Fruit fly (Drosophila melanogaster) whole organism, embryonic: ENCODE results near the gene CG12379.

ENCODE experiments used
- Ada2b ChIP-seq: fragments of 200-800 bp; sonication (Bioruptor generic); IDR thresholded peaks from 2 replicates; pipeline ENCODE4 v1.3.6; 2022; ENCODE audit warnings: missing biosample characterization, missing genetic modification characterization
- C15 ChIP-seq: fragments of 200-800 bp; sonication (Bioruptor generic); IDR thresholded peaks from 3 replicates; pipeline ENCODE4 v1.3.6; 2022; ENCODE audit warnings: missing biosample characterization, missing genetic modification characterization
- CG10274 ChIP-seq: fragments of 200-800 bp; sonication (Bioruptor generic); optimal IDR thresholded peaks from 3 replicates; lab custom pipeline; 2017; ENCODE audit warnings: missing biosample characterization, mild to moderate bottlenecking, missing genetic modification characterization
- CG10543 ChIP-seq: fragments of 200-800 bp; sonication (Bioruptor generic); optimal IDR thresholded peaks from 3 replicates; lab custom pipeline; 2017; ENCODE audit warnings: missing biosample characterization, mild to moderate bottlenecking, missing genetic modification characterization, moderate library complexity
- CG11093 ChIP-seq: fragments of 200-800 bp; sonication (Bioruptor generic); IDR thresholded peaks from 3 replicates; pipeline ENCODE4 v1.3.6; 2022; ENCODE audit warnings: missing biosample characterization, missing genetic modification characterization
- CG1529 ChIP-seq: fragments of 200-800 bp; sonication (Bioruptor generic); optimal IDR thresholded peaks from 3 replicates; lab custom pipeline; 2018; ENCODE audit warnings: missing biosample characterization, missing genetic modification characterization
- CG15514 ChIP-seq: fragments of 200-800 bp; sonication (Bioruptor generic); optimal IDR thresholded peaks from 3 replicates; lab custom pipeline; 2017; ENCODE audit warnings: missing biosample characterization, missing genetic modification characterization, mild to moderate bottlenecking, moderate library complexity, missing genetic modification reagents
- CG17328 ChIP-seq: fragments of 200-800 bp; sonication (Bioruptor generic); IDR thresholded peaks from 2 replicates; pipeline ENCODE4 v1.3.6; 2022; ENCODE audit warnings: missing biosample characterization, missing genetic modification characterization
- CG2875 ChIP-seq: fragments of 200-800 bp; sonication (Bioruptor generic); optimal IDR thresholded peaks from 2 replicates; lab custom pipeline; 2017; ENCODE audit warnings: missing biosample characterization, mild to moderate bottlenecking, missing genetic modification characterization, missing genetic modification reagents
- CG2889 ChIP-seq: fragments of 200-800 bp; sonication (Bioruptor generic); IDR thresholded peaks from 3 replicates; pipeline ENCODE4 v1.3.6; 2022; ENCODE audit warnings: missing biosample characterization, missing genetic modification characterization
- CG32767 ChIP-seq: fragments of 200-800 bp; sonication (Bioruptor generic); IDR thresholded peaks from 2 replicates; pipeline ENCODE4 v1.3.6; 2022; ENCODE audit warnings: missing biosample characterization, missing genetic modification characterization
- CG4328 ChIP-seq: fragments of 200-800 bp; sonication (Bioruptor generic); optimal IDR thresholded peaks from 3 replicates; lab custom pipeline; 2017; ENCODE audit warnings: missing biosample characterization, missing genetic modification reagents, missing genetic modification characterization
- CG43689 ChIP-seq: fragments of 200-800 bp; sonication (Bioruptor generic); IDR thresholded peaks from 2 replicates; pipeline ENCODE4 v1.3.6; 2022; ENCODE audit warnings: missing biosample characterization, missing genetic modification characterization
- CG4707 ChIP-seq: fragments of 200-800 bp; sonication (Bioruptor generic); optimal IDR thresholded peaks from 2 replicates; lab custom pipeline; 2018; ENCODE audit warnings: missing biosample characterization, mild to moderate bottlenecking, missing genetic modification characterization, moderate library complexity
- CG6813 ChIP-seq: fragments of 200-800 bp; sonication (Bioruptor generic); optimal IDR thresholded peaks from 2 replicates; lab custom pipeline; 2017; ENCODE audit warnings: missing biosample characterization, missing genetic modification characterization, mild to moderate bottlenecking, moderate library complexity, missing genetic modification reagents
- CG8290 ChIP-seq, 3 experiments: fragments of 200-800 bp; sonication (Bioruptor generic); optimal IDR thresholded peaks; 2 replicates each; lab custom pipeline; 2016 to 2019; ENCODE audit warnings: missing biosample characterization in 3 of 3, missing genetic modification characterization in 3 of 3, mild to moderate bottlenecking in 2 of 3, moderate library complexity in 1 of 3
- Camta ChIP-seq: fragments of 200-800 bp; sonication (Bioruptor generic); optimal IDR thresholded peaks from 2 replicates; lab custom pipeline; 2016; ENCODE audit warnings: missing biosample characterization, missing genetic modification characterization
- Deaf1 ChIP-seq: fragments of 200-800 bp; optimal IDR thresholded peaks from 3 replicates; lab custom pipeline; 2019; ENCODE audit warnings: missing biosample characterization, mild to moderate bottlenecking, missing genetic modification characterization, moderate library complexity
- Doc2 ChIP-seq: fragments of 200-800 bp; sonication (Bioruptor generic); IDR thresholded peaks from 2 replicates; pipeline ENCODE4 v1.3.6; 2022; ENCODE audit warnings: missing biosample characterization, missing genetic modification characterization
- Ets97D ChIP-seq: fragments of 200-800 bp; sonication (Bioruptor generic); optimal IDR thresholded peaks from 3 replicates; lab custom pipeline; 2016; ENCODE audit warnings: missing biosample characterization, missing genetic modification characterization
- Gsc ChIP-seq: fragments of 200-800 bp; sonication (Bioruptor generic); IDR thresholded peaks from 2 replicates; pipeline ENCODE4 v1.3.6; 2022; ENCODE audit warnings: missing biosample characterization, missing genetic modification characterization
- Gug ChIP-seq: fragments of 200-800 bp; sonication (Bioruptor generic); IDR thresholded peaks from 4 replicates; pipeline ENCODE4 v1.3.6; 2022; ENCODE audit warnings: missing biosample characterization, missing genetic modification characterization
- Hr78 ChIP-seq, 2 experiments: fragments of 200-800 bp in 1 of 2; fragments of >200 bp in 1 of 2; sonication (Bioruptor generic) in 1 of 2; optimal IDR thresholded peaks; 2 replicates each; lab custom pipeline; 2017 to 2019; ENCODE audit warnings: missing biosample characterization in 2 of 2, missing genetic modification characterization in 2 of 2, mild to moderate bottlenecking in 1 of 2, moderate library complexity in 1 of 2
- Hsf ChIP-seq: fragments of 200-800 bp; sonication (Bioruptor generic); optimal IDR thresholded peaks from 3 replicates; lab custom pipeline; 2016; ENCODE audit warnings: missing biosample characterization, missing genetic modification characterization
- Mrtf ChIP-seq: fragments of 200-800 bp; sonication (Bioruptor generic); IDR thresholded peaks from 3 replicates; pipeline ENCODE4 v1.3.6; 2022; ENCODE audit warnings: missing biosample characterization, missing genetic modification characterization
- Neu2 ChIP-seq: fragments of 200-800 bp; sonication (Bioruptor generic); optimal IDR thresholded peaks from 3 replicates; lab custom pipeline; 2016; ENCODE audit warnings: missing biosample characterization, missing genetic modification characterization, borderline replicate concordance
- Scr ChIP-seq: fragments of 200-800 bp; sonication (Bioruptor generic); IDR thresholded peaks from 2 replicates; pipeline ENCODE4 v1.3.6; 2022; ENCODE audit warnings: missing biosample characterization, missing genetic modification characterization; ENCODE audit not compliant: partially characterized antibody
- al ChIP-seq: fragments of 200-800 bp; sonication (Bioruptor generic); IDR thresholded peaks from 2 replicates; pipeline ENCODE4 v1.3.6; 2022; ENCODE audit warnings: missing biosample characterization, missing genetic modification characterization
- bbx ChIP-seq: fragments of 200-800 bp; sonication (Bioruptor generic); IDR thresholded peaks from 2 replicates; pipeline ENCODE4 v1.3.6; 2022; ENCODE audit warnings: missing biosample characterization, missing genetic modification characterization; ENCODE audit not compliant: partially characterized antibody
- cg ChIP-seq: fragments of 200-800 bp; sonication (Bioruptor generic); optimal IDR thresholded peaks from 3 replicates; lab custom pipeline; 2019; ENCODE audit warnings: missing biosample characterization, mild to moderate bottlenecking, missing genetic modification characterization, moderate library complexity
- emc ChIP-seq: fragments of 200-800 bp; sonication (Bioruptor generic); optimal IDR thresholded peaks from 2 replicates; lab custom pipeline; 2016; ENCODE audit warnings: missing biosample characterization, missing genetic modification characterization
- ewg ChIP-seq: fragments of 200-800 bp; sonication (Bioruptor generic); optimal IDR thresholded peaks from 3 replicates; lab custom pipeline; 2017; ENCODE audit warnings: mild to moderate bottlenecking, missing biosample characterization, missing genetic modification reagents, missing genetic modification characterization
- exex ChIP-seq: fragments of 200-800 bp; sonication (Bioruptor generic); optimal IDR thresholded peaks from 4 replicates; lab custom pipeline; 2018; ENCODE audit warnings: missing biosample characterization, mild to moderate bottlenecking, missing genetic modification characterization, moderate library complexity
- gem ChIP-seq: fragments of 200-800 bp; sonication (Bioruptor generic); optimal IDR thresholded peaks from 2 replicates; lab custom pipeline; 2019; ENCODE audit warnings: missing biosample characterization, mild to moderate bottlenecking, missing genetic modification characterization, moderate library complexity
- gro ChIP-seq: fragments of 200-800 bp; sonication (Bioruptor generic); optimal IDR thresholded peaks from 2 replicates; lab custom pipeline; 2016; ENCODE audit warnings: missing biosample characterization, missing genetic modification characterization
- gsb-n ChIP-seq: fragments of 200-800 bp; sonication (Bioruptor generic); optimal IDR thresholded peaks from 3 replicates; lab custom pipeline; 2018; ENCODE audit warnings: missing biosample characterization, mild to moderate bottlenecking, missing genetic modification characterization
- jing ChIP-seq: fragments of 200-800 bp; sonication (Bioruptor generic); optimal IDR thresholded peaks from 2 replicates; lab custom pipeline; 2018; ENCODE audit warnings: missing biosample characterization, mild to moderate bottlenecking, missing genetic modification characterization
- lab ChIP-seq: fragments of 200-800 bp; sonication (Bioruptor generic); optimal IDR thresholded peaks from 3 replicates; lab custom pipeline; 2017; ENCODE audit warnings: missing biosample characterization, missing genetic modification characterization, mild to moderate bottlenecking, moderate library complexity, missing genetic modification reagents
- p53 ChIP-seq: fragments of 200-800 bp; sonication (Bioruptor generic); optimal IDR thresholded peaks from 2 replicates; lab custom pipeline; 2016; ENCODE audit warnings: missing biosample characterization, missing genetic modification characterization
- prd ChIP-seq, 3 experiments: fragments of >200 bp in 2 of 3; fragments of 200-800 bp in 1 of 3; sonication (Bioruptor generic) in 1 of 3; optimal IDR thresholded peaks in 2 of 3; IDR thresholded peaks in 1 of 3; 2 replicates in 2 of 3; 3 replicates in 1 of 3; pipeline versions ENCODE4 v1.3.6 to Lab custom; 2017 to 2022; ENCODE audit warnings: missing biosample characterization in 1 of 3, missing genetic modification characterization in 1 of 3
- psq ChIP-seq: fragments of 200-800 bp; sonication (Bioruptor generic); optimal IDR thresholded peaks from 2 replicates; lab custom pipeline; 2017; ENCODE audit warnings: missing biosample characterization, missing genetic modification characterization
- row ChIP-seq: fragments of 200-800 bp; sonication (Bioruptor generic); IDR thresholded peaks from 3 replicates; pipeline ENCODE4 v1.3.6; 2022; ENCODE audit warnings: missing biosample characterization, missing genetic modification characterization
- salm ChIP-seq: fragments of 200-800 bp; sonication (Bioruptor generic); optimal IDR thresholded peaks from 2 replicates; lab custom pipeline; 2018; ENCODE audit warnings: missing biosample characterization, mild to moderate bottlenecking, missing genetic modification characterization
- sens-2 ChIP-seq: fragments of 200-800 bp; sonication (Bioruptor generic); IDR thresholded peaks from 2 replicates; pipeline ENCODE4 v1.3.6; 2022; ENCODE audit warnings: missing biosample characterization, missing genetic modification characterization
- sna ChIP-seq: fragments of 200-800 bp; sonication (Bioruptor generic); IDR thresholded peaks from 2 replicates; pipeline ENCODE4 v1.3.6; 2022; ENCODE audit warnings: missing biosample characterization, missing genetic modification characterization; ENCODE audit not compliant: partially characterized antibody
- so ChIP-seq: fragments of 200-800 bp; sonication (Bioruptor generic); IDR thresholded peaks from 3 replicates; pipeline ENCODE4 v1.3.6; 2022; ENCODE audit warnings: missing biosample characterization, missing genetic modification characterization
- tap ChIP-seq: fragments of 200-800 bp; optimal IDR thresholded peaks from 3 replicates; lab custom pipeline; 2019; ENCODE audit warnings: missing biosample characterization, mild to moderate bottlenecking, missing genetic modification characterization, moderate library complexity
- unpg ChIP-seq: fragments of 200-800 bp; sonication (Bioruptor generic); optimal IDR thresholded peaks from 3 replicates; lab custom pipeline; 2018; ENCODE audit warnings: missing biosample characterization, mild to moderate bottlenecking, missing genetic modification characterization, moderate library complexity

Gene CG12379

dm6 chrX:15738890-15739550 lies 5.2 kb upstream of the CG12379 start, which contains the start of the genes CG11679 and CG8206 (continued):
- TF ChIP-seq row (GFP tag; lab: Robert Waterston, UW) (peak; percentile 89), unpg (GFP tag; lab: Kevin White, UChicago) (peak; percentile 15), tap (no peak), gem (tag; lab: Kevin White, UChicago) (peak; percentile 53), Ets97D (GFP tag; lab: Kevin White, UChicago) (peak; percentile 22), gro (GFP tag; lab: Kevin White, UChicago) (peak; percentile 34), sna (GFP tag; lab: Robert Waterston, UW) (no peak), CG43689 (GFP tag; lab: Robert Waterston, UW) (no peak), Gsc (GFP tag; lab: Robert Waterston, UW) (no peak), cg (no peak), lab (no peak), so (GFP tag; lab: Robert Waterston, UW) (no peak), CG6813 (no peak), CG2875 (no peak), sens-2 (no peak), Scr (GFP tag; lab: Robert Waterston, UW) (peak; percentile 54), gsb-n (tag; lab: Kevin White, UChicago) (no peak), Camta (GFP tag; lab: Kevin White, UChicago) (no peak), CG32767 (GFP tag; lab: Robert Waterston, UW) (no peak), emc (no peak), Gug (GFP tag; lab: Robert Waterston, UW) (peak; percentile 26; the same call in 1 of the 4 replicates), Mrtf (GFP tag; lab: Robert Waterston, UW) (no peak), Neu2 (GFP tag; lab: Kevin White, UChicago) (no peak), salm (tag; lab: Kevin White, UChicago) (peak; percentile 5), al (GFP tag; lab: Robert Waterston, UW) (no peak; the same call in 1 of the 2 replicates), bbx (GFP tag; lab: Robert Waterston, UW) (peak; percentile 32; the same call in 1 of the 2 replicates), p53 (no peak), CG15514 (peak; percentile 90), ewg (peak; percentile 41), CG4707 (GFP tag; lab: Kevin White, UChicago) (no peak), prd (optimal IDR thresholded peaks at IDR 0.05; lab: Kevin White, UChicago) (no peak), prd (GFP tag; IDR thresholded peaks at IDR 0.05; lab: Robert Waterston, UW) (peak; percentile 47; the same call in 1 of the 3 replicates), CG10274 (no peak), CG8290 (GFP tag; optimal IDR thresholded peaks at IDR 0.05; lab: Kevin White, UChicago) (peak; percentile 6), CG8290 (tag; optimal IDR thresholded peaks at IDR 0.05; lab: Kevin White, UChicago) (no peak), Doc2 (no peak), CG10543 (GFP tag; lab: Kevin White, UChicago) (peak; percentile 34), jing (GFP tag; lab: Kevin White, UChicago) (no peak), Deaf1 (tag; lab: Kevin White, UChicago) (no peak), psq (GFP tag; lab: Kevin White, UChicago) (no peak), Hsf (GFP tag; lab: Kevin White, UChicago) (peak; percentile 2), CG17328 (GFP tag; lab: Robert Waterston, UW) (no peak), CG11093 (GFP tag; lab: Robert Waterston, UW) (peak; percentile 28; the same call in 1 of the 3 replicates), Ada2b (GFP tag; lab: Robert Waterston, UW) (no peak), Hr78 (GFP tag; optimal IDR thresholded peaks at IDR 0.05; lab: Kevin White, UChicago) (no peak), CG4328 (GFP tag; lab: Kevin White, UChicago) (no peak), CG2889 (no peak), exex (peak; percentile 26), C15 (GFP tag; lab: Robert Waterston, UW) (no peak), CG1529 (GFP tag; lab: Kevin White, UChicago) (no peak)
